Worm (Caenorhabditis elegans): ENCODE measurements around the gene oig-8.

oig-8 gene

ce11 chrII:6600973-6601372 is 48.0 kb downstream of the oig-8 start, which contains the start of gene vps-33.2:
vps-33.2 (plus strand) TSS chrII:6601216.
- TF ChIP-seq cnd-1 (tag; optimal IDR thresholded peaks at IDR 0.05) (peak; percentile 29), ham-2 (GFP tag; optimal IDR thresholded peaks at IDR 0.05) (peak; percentile 79), mab-5 (tag; optimal IDR thresholded peaks at IDR 0.05) (no peak), lin-13 (tag; optimal IDR thresholded peaks at IDR 0.05) (peak; percentile 6), ceh-39 (tag; optimal IDR thresholded peaks at IDR 0.05) (peak; percentile 19), drap-1 (GFP tag; optimal IDR thresholded peaks at IDR 0.05) (no peak), pha-4 (tag; optimal IDR thresholded peaks at IDR 0.05) (peak; percentile 42)

ce11 chrII:6598050-6598449 is 50.9 kb downstream of the oig-8 start, which contains the start of gene dnj-8:
dnj-8 (minus strand) TSS chrII:6598080.
- TF ChIP-seq ham-2 (GFP tag; optimal IDR thresholded peaks at IDR 0.05) (no peak), nhr-76 (tag; optimal IDR thresholded peaks at IDR 0.05) (no peak), M03D4.4 (tag; optimal IDR thresholded peaks at IDR 0.05) (no peak)

- TF ChIP-seq flh-1 (GFP tag; optimal IDR thresholded peaks at IDR 0.05) (no peak), nhr-237 (tag; optimal IDR thresholded peaks at IDR 0.05) (no peak), unc-39 (tag; optimal IDR thresholded peaks at IDR 0.05) (no peak), sem-2 (GFP tag; optimal IDR thresholded peaks at IDR 0.05) (no peak), unc-120 (tag; optimal IDR thresholded peaks at IDR 0.05; ENCODE audit: poor library complexity, severe bottlenecking) (no peak), nhr-28 (tag; optimal IDR thresholded peaks at IDR 0.05) (no peak), unc-62 (GFP tag; optimal IDR thresholded peaks at IDR 0.05) (no peak), ces-1 (GFP tag; optimal IDR thresholded peaks at IDR 0.05) (no peak), lin-13 (tag; optimal IDR thresholded peaks at IDR 0.05) (no peak), ztf-11 (tag; optimal IDR thresholded peaks at IDR 0.05) (no peak), tbx-8 (GFP tag; optimal IDR thresholded peaks at IDR 0.05) (no peak), mab-5 (tag; optimal IDR thresholded peaks at IDR 0.05) (no peak)
Measured at ce11 chrII:6597507-6597906, 51.4 kb downstream of the oig-8 start.
